Fruit fly (Drosophila melanogaster) ovary, adult (tissue): ENCODE results near the gene jim.

ENCODE experiments used
- CG17801 ChIP-seq: fragments of 200-800 bp; optimal IDR thresholded peaks from 2 replicates; lab custom pipeline; 2019; ENCODE audit warnings: missing biosample characterization, mild to moderate bottlenecking, missing genetic modification characterization, moderate library complexity; ENCODE audit not compliant: partially characterized antibody

The jim gene

DNA sequence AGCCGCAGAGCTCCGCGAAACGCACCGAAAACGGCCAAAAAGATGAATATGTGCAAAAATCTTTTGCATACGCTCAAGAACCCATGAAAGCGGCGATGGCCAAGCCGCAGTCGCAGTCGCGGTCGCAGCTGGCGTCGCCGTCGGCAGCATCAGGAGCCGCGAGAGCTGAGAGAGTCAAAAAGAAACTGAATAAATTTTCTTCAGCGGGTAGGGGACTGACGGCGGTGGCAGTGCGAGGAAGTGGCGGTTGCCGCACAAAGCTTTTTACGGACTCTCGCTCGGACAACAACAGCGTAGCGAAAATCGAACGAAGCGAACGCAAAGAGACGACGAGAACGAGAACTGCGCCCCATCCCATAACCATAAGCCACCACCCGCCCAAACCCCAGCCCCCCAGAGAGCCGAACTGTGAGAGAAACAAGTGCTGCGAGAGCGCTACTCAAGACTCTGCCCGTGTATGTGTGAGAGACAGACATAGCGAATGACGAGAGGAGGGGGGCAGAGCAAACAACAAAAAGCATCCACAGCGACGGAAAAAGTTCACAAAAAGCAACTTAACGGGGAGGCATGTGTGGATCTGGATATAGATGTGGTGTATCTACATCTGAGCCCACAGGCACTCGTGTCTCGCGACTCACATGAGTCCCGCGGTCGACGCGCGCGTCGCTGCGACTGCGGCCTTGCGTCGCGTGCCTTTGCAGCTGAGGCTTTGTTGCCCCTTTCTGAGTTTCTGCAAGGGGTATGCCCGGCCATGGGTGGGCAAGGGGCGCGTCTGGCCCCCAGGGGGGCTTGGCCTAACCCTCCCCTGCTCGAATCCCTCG is at the start of gene jim:
Gene jim (minus strand): TSS at position 51 of the 821 bp plus-strand sequence.
- peak; percentile 21 for TF ChIP-seq CG17801 (GFP tag; lab: Kevin White, UChicago)

dm6 chr3L:22884481-22884880 is 49.5 kb upstream of the jim start:
- TF ChIP-seq CG17801 (GFP tag; lab: Kevin White, UChicago) = no peak

- TF ChIP-seq CG17801 (GFP tag; lab: Kevin White, UChicago) = no peak
These were observed 48.7 kb upstream of the jim start for dm6 chr3L:22883649-22884048.

DNA sequence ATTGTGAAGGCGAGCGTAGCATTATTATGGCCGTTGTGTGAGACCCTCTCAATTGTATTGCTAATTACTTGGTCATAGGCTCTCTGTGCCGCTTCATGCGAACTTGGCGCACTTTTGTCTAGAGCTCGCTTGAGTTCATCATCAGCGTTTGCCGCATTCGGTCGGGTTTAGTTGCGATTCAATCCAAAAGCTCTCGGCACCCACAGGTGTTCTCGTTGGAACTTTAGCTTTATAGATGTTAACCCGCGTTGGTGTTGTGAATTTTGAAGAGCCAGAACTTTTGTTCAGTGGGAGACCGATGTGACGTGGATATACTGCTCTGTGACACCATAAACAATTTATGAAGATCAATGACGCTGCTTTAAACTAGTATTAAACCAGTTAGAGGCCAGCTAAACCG is 45.9 kb upstream of the jim start, which contains the start of gene slif:
Gene slif (plus strand): TSS at position 132 of the 400 bp plus-strand sequence.
- TF ChIP-seq CG17801 (GFP tag; lab: Kevin White, UChicago) = no peak

dm6 chr3L:22879344-22879723 is 44.3 kb upstream of the jim start:
- no peak for TF ChIP-seq CG17801 (GFP tag; lab: Kevin White, UChicago)

DNA sequence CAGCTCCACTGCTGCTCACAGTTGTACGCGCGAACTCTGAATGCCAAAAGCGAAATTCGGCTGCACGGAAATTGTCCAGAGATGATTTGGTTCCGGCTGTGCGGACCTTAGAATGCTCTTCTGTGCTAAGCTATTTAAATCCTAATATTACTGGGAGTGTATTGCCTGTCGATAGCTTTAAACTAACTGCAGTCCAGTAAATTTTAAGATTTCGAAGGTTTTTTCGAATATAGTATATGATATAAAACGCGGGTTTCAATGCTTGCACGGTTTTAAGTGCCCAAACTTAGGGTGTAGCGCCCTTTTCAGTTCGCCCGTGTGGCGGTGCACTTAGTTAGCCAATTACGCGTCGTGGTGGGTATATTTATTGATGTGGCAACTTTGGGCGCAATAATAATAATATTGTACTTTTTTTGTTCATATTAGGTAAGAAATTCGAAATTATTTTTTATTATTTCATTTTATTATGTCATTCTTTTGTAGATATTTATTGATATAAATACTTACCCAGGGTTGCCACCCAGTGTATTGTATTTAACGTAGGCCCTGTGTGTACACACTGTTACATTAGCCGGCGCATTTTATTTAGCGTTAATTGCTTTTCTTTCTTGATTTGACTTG is 43.8 kb upstream of the jim start, which contains the start of the genes Chro and Ssl1:
Gene Chro (minus strand): TSS at position 262 of the 621 bp plus-strand sequence.
Gene Ssl1 (plus strand): TSS at position 367 of the 621 bp plus-strand sequence.
- TF ChIP-seq CG17801 (GFP tag; lab: Kevin White, UChicago) = peak; percentile 100

- TF ChIP-seq CG17801 (GFP tag; lab: Kevin White, UChicago) = no peak
These were observed 42.9 kb upstream of the jim start for dm6 chr3L:22877934-22878333.

- no peak for TF ChIP-seq CG17801 (GFP tag; lab: Kevin White, UChicago)
These were observed 36.9 kb upstream of the jim start, which contains the start of the genes CG11109 and Arf1 for dm6 chr3L:22871845-22872361. Gene CG11109, plus strand, starts transcription at chr3L:22872200. Gene Arf1, minus strand, starts transcription at chr3L:22872231.

DNA sequence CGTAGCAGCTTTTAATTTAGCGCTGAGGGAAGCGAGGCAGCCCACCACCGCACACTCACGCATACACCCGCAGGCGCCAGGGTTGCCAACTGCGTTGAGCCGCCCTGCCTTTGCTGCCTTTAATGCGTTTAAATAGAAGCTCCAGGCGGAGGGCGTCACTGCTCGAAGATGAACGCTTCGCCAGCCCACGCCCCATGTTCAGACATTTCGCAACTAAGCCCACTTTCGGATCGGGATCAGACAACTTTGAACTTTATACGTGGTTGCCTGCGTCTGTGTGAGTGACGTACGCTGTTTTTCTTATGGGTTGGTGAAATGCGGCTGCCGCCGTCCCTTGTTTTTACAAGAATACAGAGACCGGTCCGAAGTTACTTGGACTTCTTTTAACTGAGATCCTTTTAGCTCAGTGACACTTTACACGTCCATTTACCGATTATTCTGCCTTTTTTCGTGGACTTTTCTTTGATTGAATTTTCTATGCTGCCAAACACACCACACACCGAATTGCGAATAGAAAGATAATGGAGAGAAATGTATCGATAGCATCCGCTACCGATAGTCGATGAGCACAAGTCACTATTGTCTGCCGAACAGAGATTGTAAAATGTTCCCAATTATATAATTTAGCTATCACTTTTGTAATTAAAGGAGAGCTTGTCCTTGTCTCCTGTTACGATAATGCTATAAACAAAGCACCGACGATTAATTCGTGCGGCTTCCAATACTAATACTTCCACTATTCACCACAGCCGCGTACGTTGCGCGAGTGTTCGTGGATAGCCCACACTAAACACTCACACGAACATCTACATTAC is 36.2 kb upstream of the jim start:
- TF ChIP-seq CG17801 (GFP tag; lab: Kevin White, UChicago) = no peak

dm6 chr3L:22870378-22870777 is 35.4 kb upstream of the jim start:
- TF ChIP-seq CG17801 (GFP tag; lab: Kevin White, UChicago) = no peak

DNA sequence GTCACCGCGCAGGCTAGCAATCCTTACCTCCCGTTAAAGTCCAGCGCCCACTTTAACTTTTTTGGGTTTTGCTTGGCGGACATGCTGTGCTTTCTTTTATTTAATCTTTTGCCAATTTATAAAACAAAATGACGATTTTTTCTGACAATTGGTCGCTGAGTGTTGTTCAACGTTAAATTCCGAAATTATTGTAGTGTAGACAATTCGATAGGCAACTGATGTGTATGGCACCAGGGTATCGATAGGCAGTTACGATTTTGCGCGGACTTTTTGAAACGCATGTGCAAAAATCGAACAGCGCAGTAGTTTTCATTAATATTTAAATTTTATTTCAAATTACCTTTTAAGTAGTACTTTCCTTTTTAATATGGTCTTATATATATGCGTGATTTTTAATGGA is 33.1 kb upstream of the jim start, which contains the start of gene EMC4:
Gene EMC4 (minus strand): TSS at position 174 of the 400 bp plus-strand sequence.
- peak; percentile 53 for TF ChIP-seq CG17801 (GFP tag; lab: Kevin White, UChicago)

DNA sequence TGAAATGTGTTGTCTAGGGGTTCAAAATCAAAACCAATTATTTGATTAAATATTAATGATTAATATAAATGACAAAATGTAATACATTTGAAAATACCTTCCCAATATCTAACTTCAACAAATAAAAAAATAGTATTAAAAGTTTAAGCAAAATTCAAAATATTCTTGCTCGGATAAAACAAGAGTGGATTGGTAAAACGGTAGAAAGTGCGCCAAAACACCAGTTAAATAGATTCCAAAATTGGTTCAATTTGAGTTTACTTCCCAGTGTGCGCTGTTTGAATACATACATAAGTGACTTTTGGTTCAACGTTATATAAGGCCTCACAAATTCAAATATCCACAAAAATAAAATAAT is 30.0 kb upstream of the jim start:
- no peak for TF ChIP-seq CG17801 (GFP tag; lab: Kevin White, UChicago)

- TF ChIP-seq CG17801 (GFP tag; lab: Kevin White, UChicago) = peak; percentile 14
These were observed 29.5 kb upstream of the jim start, which contains the start of gene CG33170 for dm6 chr3L:22864254-22865060. Gene CG33170, plus strand, starts transcription at chr3L:22864600.
